Fruit fly (Drosophila melanogaster) S2 (cell line): ENCODE data around the gene CG6041.
A peak's percentile ranks its signal among the peaks of the same experiment; 100 is the strongest.

ENCODE experiments used
- CG8478 ChIP-seq: fragments of >200 bp; optimal IDR thresholded peaks from 2 replicates; lab custom pipeline; 2018
- CTCF ChIP-seq, 2 experiments: fragments of >200 bp; optimal IDR thresholded peaks; 2 replicates each; lab custom pipeline; 2018

Gene CG6041

dm6 chrX:5947870-5948498, at the start of gene CG6041:
CG6041 (plus strand) TSS chrX:5948160.
- TF ChIP-seq CG8478 (no peak), CTCF (optimal IDR thresholded peaks at IDR 0.05; lab: Kevin White, UChicago) (no peak)

dm6 chrX:5899241-5900145, 48.5 kb upstream of the CG6041 start:
- no peak for TF ChIP-seq CG8478
- TF ChIP-seq CTCF (optimal IDR thresholded peaks at IDR 0.05; lab: Kevin White, UChicago): no peak

- TF ChIP-seq CTCF (optimal IDR thresholded peaks at IDR 0.05; lab: Kevin White, UChicago): no peak
- no peak for TF ChIP-seq CG8478
Measured at dm6 chrX:5900146-5901093, 47.5 kb upstream of the CG6041 start, which contains the start of gene Act5C. Act5C (plus strand) TSS chrX:5900861.

DNA sequence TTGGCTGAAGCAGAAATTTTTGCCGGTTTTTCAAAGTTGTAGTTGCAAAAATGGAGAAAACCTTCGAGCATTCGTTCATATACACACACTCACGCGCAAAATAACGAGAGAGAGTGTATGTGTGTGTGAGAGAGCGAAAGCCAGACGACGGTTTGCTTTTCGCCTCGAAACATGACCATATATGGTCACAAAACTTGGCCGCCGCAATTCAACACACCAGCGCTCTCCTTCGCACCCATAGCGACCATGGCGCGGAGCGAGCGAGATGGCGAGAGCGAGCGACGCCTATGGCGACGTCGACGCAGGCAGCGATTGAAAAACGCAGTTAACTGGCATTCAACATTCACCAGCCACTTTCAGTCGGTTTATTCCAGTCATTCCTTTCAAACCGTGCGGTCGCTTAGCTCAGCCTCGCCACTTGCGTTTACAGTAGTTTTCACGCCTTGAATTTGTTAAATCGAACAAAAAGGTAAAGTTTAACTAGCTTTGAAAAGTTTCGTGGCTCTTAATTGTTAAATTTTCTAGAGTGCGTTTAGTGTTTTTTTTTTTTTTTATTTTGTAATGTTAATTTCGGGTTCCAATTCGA, 46.2 kb upstream of the CG6041 start:
- TF ChIP-seq CTCF (optimal IDR thresholded peaks at IDR 0.05; lab: Kevin White, UChicago): no peak
- TF ChIP-seq CG8478: no peak

- TF ChIP-seq CTCF (optimal IDR thresholded peaks at IDR 0.05; lab: Kevin White, UChicago) (no peak), CG8478 (no peak)
Measured at dm6 chrX:5902701-5903100, 45.3 kb upstream of the CG6041 start.

dm6 chrX:5904377-5905085, 43.4 kb upstream of the CG6041 start:
- TF ChIP-seq CG8478 (no peak), CTCF (optimal IDR thresholded peaks at IDR 0.05; lab: Kevin White, UChicago) (no peak)

- TF ChIP-seq CG8478 (no peak), CTCF (optimal IDR thresholded peaks at IDR 0.05; lab: Kevin White, UChicago) (no peak)
Measured at dm6 chrX:5905086-5905400, 42.9 kb upstream of the CG6041 start.

dm6 chrX:5905446-5905845, 42.5 kb upstream of the CG6041 start, which contains the start of gene CG4020:
CG4020 (plus strand) TSS chrX:5905746.
- TF ChIP-seq CG8478 (no peak), CTCF (optimal IDR thresholded peaks at IDR 0.05; lab: Kevin White, UChicago) (no peak)

- no peak for TF ChIP-seq CG8478
- TF ChIP-seq CTCF (optimal IDR thresholded peaks at IDR 0.05; lab: Kevin White, UChicago): peak; percentile 95 to 97
Measured at dm6 chrX:5907916-5908315, 40.0 kb upstream of the CG6041 start, which contains the start of gene CG12236. CG12236 (plus strand) TSS chrX:5908135.

dm6 chrX:5914992-5915751, 32.8 kb upstream of the CG6041 start:
- no peak for TF ChIP-seq CG8478
- no peak for TF ChIP-seq CTCF (optimal IDR thresholded peaks at IDR 0.05; lab: Kevin White, UChicago)

DNA sequence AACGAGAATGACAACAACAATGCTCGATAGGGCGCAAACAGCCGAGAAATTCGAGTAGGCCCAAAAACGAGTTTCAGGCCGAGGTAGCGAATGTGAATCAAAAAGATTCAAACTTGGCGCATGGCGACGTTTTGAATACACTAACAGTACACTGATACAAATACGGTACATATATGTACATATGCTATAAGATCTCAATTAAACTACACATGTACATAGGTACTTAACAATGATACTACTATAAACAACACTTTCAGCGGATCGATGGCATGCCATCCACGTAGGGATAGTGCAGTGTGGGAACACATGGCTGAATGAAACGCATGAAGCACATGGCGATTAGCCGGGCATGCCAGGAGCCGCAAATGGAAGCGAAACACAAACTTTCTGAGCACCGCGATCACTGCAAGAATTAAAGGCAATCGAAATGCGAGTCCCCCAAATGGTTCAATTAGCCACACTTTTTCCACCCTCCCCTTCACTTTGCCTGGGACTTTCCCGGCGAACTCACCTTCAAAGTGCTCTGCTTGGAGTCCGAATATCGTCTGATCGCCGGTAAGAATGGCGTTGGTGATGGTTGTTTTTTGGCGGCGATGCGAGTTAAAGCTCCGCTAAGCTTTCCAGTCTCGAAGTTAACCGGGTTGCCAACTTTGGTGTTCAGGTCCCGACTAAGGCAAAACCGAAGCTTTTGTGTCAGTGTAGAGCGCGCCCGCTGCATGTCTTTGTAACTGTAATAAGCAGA, 32.0 kb upstream of the CG6041 start:
- TF ChIP-seq CTCF (optimal IDR thresholded peaks at IDR 0.05; lab: Kevin White, UChicago): no peak
- TF ChIP-seq CG8478: no peak

DNA sequence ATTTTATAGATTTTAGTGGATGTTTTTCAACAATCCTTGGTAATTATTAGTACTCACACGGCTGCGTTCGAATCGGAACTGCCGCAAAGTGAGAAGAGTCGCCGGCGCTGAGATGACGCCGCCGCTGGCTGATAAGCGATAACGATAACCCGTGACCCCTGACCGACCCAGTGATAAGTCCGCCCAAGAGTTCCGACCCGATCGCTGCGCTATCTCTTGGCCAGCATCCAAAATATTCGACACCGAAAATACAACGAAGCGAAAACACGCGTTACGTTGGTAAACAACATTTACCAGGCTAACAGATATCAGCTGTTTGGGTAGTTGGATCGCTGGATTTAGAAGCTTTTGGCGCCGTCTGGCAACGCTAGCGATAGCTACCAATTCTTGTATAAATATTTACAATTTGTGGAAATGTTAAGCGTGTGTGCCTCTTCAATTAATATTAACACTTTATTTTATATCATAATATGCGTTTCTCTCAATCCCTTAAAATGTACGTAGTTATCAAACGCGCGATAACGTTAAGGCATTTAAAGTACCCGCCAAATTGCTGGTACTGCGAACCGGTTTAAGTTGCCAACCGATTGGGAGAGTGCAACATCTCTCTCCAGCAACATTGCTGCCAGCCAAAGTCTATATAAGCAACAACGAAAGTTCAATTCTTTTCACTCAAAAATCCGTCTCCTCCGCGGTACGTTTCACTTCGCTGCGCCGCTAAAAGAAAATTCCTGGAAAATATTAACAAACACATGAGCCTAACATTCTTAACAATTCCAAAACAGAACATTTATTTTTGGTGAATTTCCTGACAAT, 31.3 kb upstream of the CG6041 start, which contains the start of the genes Shmt and CG3726:
Gene Shmt (minus strand): TSS at position 304 of the 816 bp plus-strand sequence.
Gene CG3726 (plus strand): TSS at position 604 of the 816 bp plus-strand sequence.
- TF ChIP-seq CG8478 (no peak), CTCF (optimal IDR thresholded peaks at IDR 0.05; lab: Kevin White, UChicago) (peak in 1 of 2 experiments; percentile 7)
